Worm (Caenorhabditis elegans): ENCODE measurements around the gene C28C12.1.

C28C12.1 gene

ce11 chrIV:8529039-8529438 lies 27.6 kb downstream of the C28C12.1 start:
- TF ChIP-seq ztf-29 (GFP tag; IDR thresholded peaks at IDR 0.05): no peak
- no peak for TF ChIP-seq med-1 (GFP tag; optimal IDR thresholded peaks at IDR 0.05; ENCODE audit: insufficient read depth)
- TF ChIP-seq cog-1 (tag; optimal IDR thresholded peaks at IDR 0.05): no peak
- TF ChIP-seq ref-1 (GFP tag; conservative IDR thresholded peaks at IDR 0.05): no peak
- TF ChIP-seq klf-2 (GFP tag; conservative IDR thresholded peaks at IDR 0.05): no peak
- no peak for TF ChIP-seq T22C8.4 (GFP tag; IDR thresholded peaks at IDR 0.05)
- no peak for TF ChIP-seq ztf-23 (GFP tag; IDR thresholded peaks at IDR 0.05)
- no peak for TF ChIP-seq tab-1 (GFP tag; IDR thresholded peaks at IDR 0.05)
- TF ChIP-seq flt-1 (GFP tag; IDR thresholded peaks at IDR 0.05): no peak

ce11 chrIV:8530042-8531027 lies 28.9 kb downstream of the C28C12.1 start:
- no peak for TF ChIP-seq ztf-29 (GFP tag; IDR thresholded peaks at IDR 0.05)
- TF ChIP-seq flt-1 (GFP tag; IDR thresholded peaks at IDR 0.05): no peak
- no peak for TF ChIP-seq ref-1 (GFP tag; conservative IDR thresholded peaks at IDR 0.05)
- no peak for TF ChIP-seq med-1 (GFP tag; optimal IDR thresholded peaks at IDR 0.05; ENCODE audit: insufficient read depth)
- no peak for TF ChIP-seq tab-1 (GFP tag; IDR thresholded peaks at IDR 0.05)
- no peak for TF ChIP-seq T22C8.4 (GFP tag; IDR thresholded peaks at IDR 0.05)
- no peak for TF ChIP-seq klf-2 (GFP tag; conservative IDR thresholded peaks at IDR 0.05)

ce11 chrIV:8532024-8532423 lies 30.5 kb downstream of the C28C12.1 start:
- TF ChIP-seq cog-1 (tag; optimal IDR thresholded peaks at IDR 0.05) (no peak), tab-1 (GFP tag; IDR thresholded peaks at IDR 0.05) (no peak), med-1 (GFP tag; optimal IDR thresholded peaks at IDR 0.05; ENCODE audit: insufficient read depth) (no peak), flt-1 (GFP tag; IDR thresholded peaks at IDR 0.05) (no peak)

ce11 chrIV:8532796-8533195 lies 31.3 kb downstream of the C28C12.1 start:
- no peak for TF ChIP-seq ztf-29 (GFP tag; IDR thresholded peaks at IDR 0.05)
- no peak for TF ChIP-seq cog-1 (tag; optimal IDR thresholded peaks at IDR 0.05)
- TF ChIP-seq ref-1 (GFP tag; conservative IDR thresholded peaks at IDR 0.05): no peak
- no peak for TF ChIP-seq ztf-23 (GFP tag; IDR thresholded peaks at IDR 0.05)
- no peak for TF ChIP-seq T22C8.4 (GFP tag; IDR thresholded peaks at IDR 0.05)
- TF ChIP-seq tab-1 (GFP tag; IDR thresholded peaks at IDR 0.05): no peak
- TF ChIP-seq flt-1 (GFP tag; IDR thresholded peaks at IDR 0.05): no peak
- TF ChIP-seq klf-2 (GFP tag; conservative IDR thresholded peaks at IDR 0.05): no peak
- no peak for TF ChIP-seq med-1 (GFP tag; optimal IDR thresholded peaks at IDR 0.05; ENCODE audit: insufficient read depth)

ce11 chrIV:8534189-8534588 lies 32.7 kb downstream of the C28C12.1 start:
- TF ChIP-seq ztf-29 (GFP tag; IDR thresholded peaks at IDR 0.05): no peak
- no peak for TF ChIP-seq med-1 (GFP tag; optimal IDR thresholded peaks at IDR 0.05; ENCODE audit: insufficient read depth)
- no peak for TF ChIP-seq ztf-23 (GFP tag; IDR thresholded peaks at IDR 0.05)
- no peak for TF ChIP-seq ref-1 (GFP tag; conservative IDR thresholded peaks at IDR 0.05)
- TF ChIP-seq klf-2 (GFP tag; conservative IDR thresholded peaks at IDR 0.05): no peak
- TF ChIP-seq flt-1 (GFP tag; IDR thresholded peaks at IDR 0.05): no peak
- TF ChIP-seq cog-1 (tag; optimal IDR thresholded peaks at IDR 0.05): no peak
- no peak for TF ChIP-seq tab-1 (GFP tag; IDR thresholded peaks at IDR 0.05)
- TF ChIP-seq T22C8.4 (GFP tag; IDR thresholded peaks at IDR 0.05): no peak

ce11 chrIV:8534997-8535414 lies 33.5 kb downstream of the C28C12.1 start:
- TF ChIP-seq klf-2 (GFP tag; conservative IDR thresholded peaks at IDR 0.05): no peak
- no peak for TF ChIP-seq T22C8.4 (GFP tag; IDR thresholded peaks at IDR 0.05)
- TF ChIP-seq ztf-23 (GFP tag; IDR thresholded peaks at IDR 0.05): no peak
- TF ChIP-seq med-1 (GFP tag; optimal IDR thresholded peaks at IDR 0.05; ENCODE audit: insufficient read depth): no peak
- TF ChIP-seq ztf-29 (GFP tag; IDR thresholded peaks at IDR 0.05): no peak
- TF ChIP-seq cog-1 (tag; optimal IDR thresholded peaks at IDR 0.05): no peak
- no peak for TF ChIP-seq flt-1 (GFP tag; IDR thresholded peaks at IDR 0.05)
- TF ChIP-seq ref-1 (GFP tag; conservative IDR thresholded peaks at IDR 0.05): no peak
- no peak for TF ChIP-seq tab-1 (GFP tag; IDR thresholded peaks at IDR 0.05)

- TF ChIP-seq ztf-29 (GFP tag; IDR thresholded peaks at IDR 0.05): no peak
- TF ChIP-seq cog-1 (tag; optimal IDR thresholded peaks at IDR 0.05): no peak
- TF ChIP-seq flt-1 (GFP tag; IDR thresholded peaks at IDR 0.05): no peak
- TF ChIP-seq klf-2 (GFP tag; conservative IDR thresholded peaks at IDR 0.05): no peak
- no peak for TF ChIP-seq med-1 (GFP tag; optimal IDR thresholded peaks at IDR 0.05; ENCODE audit: insufficient read depth)
- no peak for TF ChIP-seq ref-1 (GFP tag; conservative IDR thresholded peaks at IDR 0.05)
- TF ChIP-seq ztf-23 (GFP tag; IDR thresholded peaks at IDR 0.05): no peak
- TF ChIP-seq tab-1 (GFP tag; IDR thresholded peaks at IDR 0.05): no peak
- no peak for TF ChIP-seq T22C8.4 (GFP tag; IDR thresholded peaks at IDR 0.05)
These were observed 34.5 kb downstream of the C28C12.1 start for ce11 chrIV:8535946-8536345.

- TF ChIP-seq klf-2 (GFP tag; conservative IDR thresholded peaks at IDR 0.05): no peak
- TF ChIP-seq cog-1 (tag; optimal IDR thresholded peaks at IDR 0.05): no peak
- no peak for TF ChIP-seq tab-1 (GFP tag; IDR thresholded peaks at IDR 0.05)
- no peak for TF ChIP-seq flt-1 (GFP tag; IDR thresholded peaks at IDR 0.05)
- TF ChIP-seq ref-1 (GFP tag; conservative IDR thresholded peaks at IDR 0.05): no peak
- no peak for TF ChIP-seq ztf-29 (GFP tag; IDR thresholded peaks at IDR 0.05)
- no peak for TF ChIP-seq ztf-23 (GFP tag; IDR thresholded peaks at IDR 0.05)
- no peak for TF ChIP-seq T22C8.4 (GFP tag; IDR thresholded peaks at IDR 0.05)
- no peak for TF ChIP-seq med-1 (GFP tag; optimal IDR thresholded peaks at IDR 0.05; ENCODE audit: insufficient read depth)
These were observed 36.7 kb downstream of the C28C12.1 start for ce11 chrIV:8538011-8538658.

ce11 chrIV:8538659-8539173 lies 37.2 kb downstream of the C28C12.1 start, which contains the start of gene hyl-1:
hyl-1 (plus strand) TSS chrIV:8539123.
- TF ChIP-seq T22C8.4 (GFP tag; IDR thresholded peaks at IDR 0.05) (no peak), flt-1 (GFP tag; IDR thresholded peaks at IDR 0.05) (no peak), tab-1 (GFP tag; IDR thresholded peaks at IDR 0.05) (no peak), klf-2 (GFP tag; conservative IDR thresholded peaks at IDR 0.05) (no peak), cog-1 (tag; optimal IDR thresholded peaks at IDR 0.05) (no peak), ztf-23 (GFP tag; IDR thresholded peaks at IDR 0.05) (no peak), ref-1 (GFP tag; conservative IDR thresholded peaks at IDR 0.05) (no peak), med-1 (GFP tag; optimal IDR thresholded peaks at IDR 0.05; ENCODE audit: insufficient read depth) (no peak), ztf-29 (GFP tag; IDR thresholded peaks at IDR 0.05) (no peak)

Measured in whole organism, midembryonic.